Worm (Caenorhabditis elegans) whole organism, L1 larva: ENCODE measurements around the gene F55A11.7.

Source experiments
- C04F5.9 ChIP-seq: sonication (generic microtip); optimal IDR thresholded peaks from 2 replicates; lab custom pipeline; 2016; ENCODE audit warnings: missing genetic modification characterization, missing compliant biosample characterization
- mep-1 ChIP-seq: fragments of 150-350 bp; optimal IDR thresholded peaks from 2 replicates; lab custom pipeline; 2014; ENCODE audit warnings: missing biosample characterization, missing genetic modification characterization
- nhr-12 ChIP-seq: sonication (generic microtip); optimal IDR thresholded peaks from 2 replicates; lab custom pipeline; 2017; ENCODE audit warnings: missing biosample characterization, missing genetic modification characterization
- nhr-20 ChIP-seq: sonication (generic microtip); optimal IDR thresholded peaks from 2 replicates; lab custom pipeline; 2016; ENCODE audit warnings: mild to moderate bottlenecking, missing genetic modification characterization, missing compliant biosample characterization
- nhr-76 ChIP-seq: sonication (generic microtip); optimal IDR thresholded peaks from 2 replicates; lab custom pipeline; 2017; ENCODE audit warnings: missing biosample characterization, missing genetic modification characterization
- skn-1 ChIP-seq: fragments of 150-350 bp; optimal IDR thresholded peaks from 2 replicates; lab custom pipeline; 2014; ENCODE audit warnings: missing biosample characterization, missing genetic modification characterization
- sox-4 ChIP-seq: sonication (generic microtip); optimal IDR thresholded peaks from 2 replicates; lab custom pipeline; 2016; ENCODE audit warnings: missing genetic modification characterization, missing compliant biosample characterization
- unc-62 ChIP-seq: fragments of 150-350 bp; optimal IDR thresholded peaks from 2 replicates; lab custom pipeline; 2014; ENCODE audit warnings: missing biosample characterization, missing genetic modification reagents, missing genetic modification characterization

ce11 chrV:11741078-11741477 is 46.2 kb downstream of the F55A11.7 start:
- no peak for TF ChIP-seq sox-4 (tag; lab: Kevin White, UChicago)
- no peak for TF ChIP-seq mep-1 (tag; lab: Kevin White, UChicago)
- no peak for TF ChIP-seq nhr-12 (tag; lab: Kevin White, UChicago)
- TF ChIP-seq C04F5.9 (tag; lab: Kevin White, UChicago): no peak
- no peak for TF ChIP-seq nhr-20 (tag; lab: Kevin White, UChicago)
- no peak for TF ChIP-seq skn-1 (tag; lab: Kevin White, UChicago)
- TF ChIP-seq unc-62: no peak
- no peak for TF ChIP-seq nhr-76
